Worm (Caenorhabditis elegans): ENCODE measurements around the gene gcy-9.

DNA sequence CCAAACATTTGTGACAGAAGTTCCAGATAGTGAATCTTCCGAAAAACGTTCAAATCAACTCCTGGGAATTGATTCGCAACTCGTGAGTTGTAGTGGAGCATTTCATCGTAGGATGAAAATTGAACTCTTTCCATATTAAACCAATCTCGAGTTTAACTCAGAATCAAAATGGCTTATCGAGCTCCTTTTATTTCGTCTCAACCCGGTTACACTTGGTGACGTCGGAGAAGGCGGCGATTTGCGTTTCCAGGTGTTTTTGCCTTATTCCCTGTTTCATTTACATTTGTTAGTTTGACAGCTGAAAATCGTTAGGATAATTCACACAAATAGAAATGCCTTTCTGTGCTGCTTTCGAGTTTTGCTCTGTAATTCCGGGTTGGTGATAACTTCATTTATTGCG is 37.8 kb upstream of the gcy-9 start, which contains the start of gene F42E11.3:
- TF ChIP-seq rnt-1 (tag; optimal IDR thresholded peaks at IDR 0.05): no peak
- TF ChIP-seq ceh-2 (tag; optimal IDR thresholded peaks at IDR 0.05): no peak
- TF ChIP-seq nfya-1 (tag; optimal IDR thresholded peaks at IDR 0.05): no peak
- TF ChIP-seq unc-55 (GFP tag; optimal IDR thresholded peaks at IDR 0.05): no peak
- peak; percentile 31 for TF ChIP-seq ama-1 (optimal IDR thresholded peaks at IDR 0.05)
